Worm (Caenorhabditis elegans) whole organism, L2 larva: Measurements from ENCODE around the gene lips-6.

Source experiments
- C34F6.9 ChIP-seq: fragments of 150-350 bp; optimal IDR thresholded peaks from 2 replicates; lab custom pipeline; 2014; ENCODE audit warnings: missing biosample characterization, missing genetic modification characterization
- F13H6.1 ChIP-seq: sonication (generic microtip); optimal IDR thresholded peaks from 2 replicates; lab custom pipeline; 2016; ENCODE audit warnings: missing genetic modification characterization, missing compliant biosample characterization
- Y55F3AM.14 ChIP-seq: fragments of 200-800 bp; sonication (Bioruptor generic); optimal IDR thresholded peaks from 2 replicates; lab custom pipeline; 2018; ENCODE audit warnings: mild to moderate bottlenecking, missing genetic modification characterization, missing compliant biosample characterization
- ZK546.5 ChIP-seq: sonication (generic microtip); optimal IDR thresholded peaks from 2 replicates; lab custom pipeline; 2017; ENCODE audit warnings: missing biosample characterization, missing genetic modification characterization
- ama-1 ChIP-seq: fragments of 150-350 bp; optimal IDR thresholded peaks from 2 replicates; lab custom pipeline; 2018; ENCODE audit warnings: inconsistent platforms
- ceh-16 ChIP-seq: fragments of 150-350 bp; optimal IDR thresholded peaks from 2 replicates; lab custom pipeline; 2014; ENCODE audit warnings: missing biosample characterization, missing genetic modification characterization
- crh-2 ChIP-seq: sonication (generic microtip); optimal IDR thresholded peaks from 2 replicates; lab custom pipeline; 2017; ENCODE audit warnings: missing biosample characterization, missing genetic modification characterization
- dmd-4 ChIP-seq: sonication (generic microtip); optimal IDR thresholded peaks from 2 replicates; lab custom pipeline; 2017; ENCODE audit warnings: missing biosample characterization, missing genetic modification characterization
- egl-27 ChIP-seq: sonication (generic microtip); optimal IDR thresholded peaks from 3 replicates; lab custom pipeline; 2017; ENCODE audit warnings: missing biosample characterization, missing genetic modification reagents, missing genetic modification characterization
- elt-1 ChIP-seq: fragments of 150-350 bp; optimal IDR thresholded peaks from 2 replicates; lab custom pipeline; 2014; ENCODE audit warnings: missing biosample characterization, missing genetic modification characterization
- elt-3 ChIP-seq: sonication (generic microtip); optimal IDR thresholded peaks from 2 replicates; lab custom pipeline; 2017; ENCODE audit warnings: missing biosample characterization, missing genetic modification characterization
- fos-1 ChIP-seq: fragments of 150-350 bp; optimal IDR thresholded peaks from 2 replicates; lab custom pipeline; 2014; ENCODE audit warnings: missing biosample characterization, missing genetic modification characterization
- lin-13 ChIP-seq: fragments of 150-350 bp; optimal IDR thresholded peaks from 2 replicates; lab custom pipeline; 2014; ENCODE audit warnings: missing biosample characterization, missing genetic modification reagents, missing genetic modification characterization
- lsy-2 ChIP-seq, 2 experiments: fragments of 150-350 bp in 1 of 2; sonication (generic microtip) in 1 of 2; optimal IDR thresholded peaks; 2 replicates each; lab custom pipeline; 2014 to 2017; ENCODE audit warnings: missing biosample characterization in 2 of 2, missing genetic modification characterization in 2 of 2
- mab-5 ChIP-seq: fragments of 150-350 bp; optimal IDR thresholded peaks from 2 replicates; lab custom pipeline; 2014; ENCODE audit warnings: missing biosample characterization, missing genetic modification characterization
- nhr-12 ChIP-seq: fragments of 150-350 bp; optimal IDR thresholded peaks from 2 replicates; lab custom pipeline; 2014; ENCODE audit warnings: missing biosample characterization, missing genetic modification characterization
- nhr-21 ChIP-seq: fragments of 150-350 bp; optimal IDR thresholded peaks from 2 replicates; lab custom pipeline; 2014; ENCODE audit warnings: missing biosample characterization, missing genetic modification characterization
- sem-4 ChIP-seq: fragments of 150-350 bp; optimal IDR thresholded peaks from 2 replicates; lab custom pipeline; 2014; ENCODE audit warnings: missing biosample characterization, missing genetic modification reagents, missing genetic modification characterization
- sma-3 ChIP-seq: sonication (generic microtip); optimal IDR thresholded peaks from 2 replicates; lab custom pipeline; 2016; ENCODE audit warnings: missing genetic modification reagents, missing genetic modification characterization, missing compliant biosample characterization
- sma-9 ChIP-seq, 2 experiments: fragments of 150-350 bp in 1 of 2; sonication (generic microtip) in 1 of 2; optimal IDR thresholded peaks; 2 replicates each; lab custom pipeline; 2014 to 2016; ENCODE audit warnings: missing genetic modification characterization in 2 of 2, mild to moderate bottlenecking in 1 of 2, missing biosample characterization in 1 of 2, missing compliant biosample characterization in 1 of 2, missing genetic modification reagents in 1 of 2, moderate library complexity in 1 of 2
- unc-62 ChIP-seq: fragments of 150-350 bp; optimal IDR thresholded peaks from 2 replicates; lab custom pipeline; 2014; ENCODE audit warnings: missing biosample characterization, missing genetic modification reagents, missing genetic modification characterization
- ztf-1 ChIP-seq: fragments of 200-800 bp; sonication (Bioruptor generic); conservative IDR thresholded peaks from 2 replicates; pipeline ENCODE4 v1.3.6; 2022; ENCODE audit warnings: missing genetic modification characterization, missing compliant biosample characterization
- ztf-11 ChIP-seq: sonication (generic microtip); optimal IDR thresholded peaks from 2 replicates; lab custom pipeline; 2017; ENCODE audit warnings: missing biosample characterization, missing genetic modification characterization
- ztf-4 ChIP-seq: fragments of 150-350 bp; optimal IDR thresholded peaks from 2 replicates; lab custom pipeline; 2014; ENCODE audit warnings: missing biosample characterization, missing genetic modification characterization

lips-6 gene

ce11 chrIV:12005090-12005770 lies 10.3 kb downstream of the lips-6 start:
- TF ChIP-seq fos-1 (tag; lab: Kevin White, UChicago) (peak; percentile 24), ceh-16 (tag; lab: Kevin White, UChicago) (no peak), ztf-4 (tag; lab: Kevin White, UChicago) (no peak), Y55F3AM.14 (GFP tag; lab: Kevin White, UChicago) (no peak)

DNA sequence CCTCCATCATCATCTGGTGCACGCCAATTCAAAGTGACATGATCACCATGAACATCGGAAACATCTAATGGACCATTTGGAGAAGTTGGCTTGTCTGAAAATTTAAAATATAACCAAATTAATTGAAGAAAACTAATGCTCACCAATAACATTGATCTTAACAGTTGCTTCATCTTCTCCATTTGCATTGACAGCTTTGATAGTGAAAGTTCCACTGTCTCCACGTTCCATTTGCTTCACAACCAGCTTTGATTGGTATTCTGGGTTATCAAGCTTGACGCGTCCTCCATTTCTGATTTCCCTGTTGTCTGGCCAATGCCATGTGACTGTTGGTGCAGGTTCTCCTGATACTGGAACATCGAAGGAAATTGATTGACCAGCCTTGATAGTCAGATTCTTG lies 29.1 kb downstream of the lips-6 start:
- TF ChIP-seq fos-1 (tag; lab: Kevin White, UChicago) (no peak), ZK546.5 (no peak), crh-2 (tag; lab: Kevin White, UChicago) (no peak), nhr-21 (tag; lab: Kevin White, UChicago) (no peak), elt-3 (tag; lab: Kevin White, UChicago) (no peak), mab-5 (no peak), sma-3 (GFP tag; lab: Kevin White, UChicago) (no peak), ceh-16 (tag; lab: Kevin White, UChicago) (no peak), egl-27 (no peak), lsy-2 (tag; optimal IDR thresholded peaks at IDR 0.05; lab: Kevin White, UChicago) (no peak), dmd-4 (tag; lab: Kevin White, UChicago) (no peak), elt-1 (tag; lab: Kevin White, UChicago) (no peak), C34F6.9 (no peak), sem-4 (tag; lab: Kevin White, UChicago) (no peak), unc-62 (GFP tag; lab: Kevin White, UChicago) (no peak), nhr-12 (no peak), F13H6.1 (tag; lab: Kevin White, UChicago) (no peak), sma-9 (GFP tag; optimal IDR thresholded peaks at IDR 0.05; lab: Kevin White, UChicago) (no peak), sma-9 (tag; optimal IDR thresholded peaks at IDR 0.05; lab: Kevin White, UChicago) (no peak)

- TF ChIP-seq ceh-16 (tag; lab: Kevin White, UChicago) = no peak
- no peak for TF ChIP-seq Y55F3AM.14 (GFP tag; lab: Kevin White, UChicago)
Measured at ce11 chrIV:11970171-11970570, 45.3 kb downstream of the lips-6 start, which contains the start of gene ZK829.9. Gene ZK829.9 (plus strand): TSS chrIV:11970534.

ce11 chrIV:11965327-11965726 lies 50.2 kb downstream of the lips-6 start, which contains the start of gene srj-1:
Gene srj-1 (minus strand): TSS chrIV:11965427.
- TF ChIP-seq ama-1 (lab: Kevin White, UChicago) (no peak), unc-62 (GFP tag; lab: Kevin White, UChicago) (no peak), egl-27 (no peak), ztf-1 (GFP tag; lab: Robert Waterston, UW) (no peak), ztf-11 (tag; lab: Kevin White, UChicago) (no peak), elt-3 (tag; lab: Kevin White, UChicago) (no peak), lin-13 (GFP tag; lab: Kevin White, UChicago) (no peak)
